Worm (Caenorhabditis elegans): ENCODE measurements around the gene ZK856.14.

ce11 chrV:10252682-10253081 lies 35.9 kb downstream of the ZK856.14 start:
- TF ChIP-seq mab-5 (tag; optimal IDR thresholded peaks at IDR 0.05): no peak
- no peak for TF ChIP-seq aly-2 (tag; optimal IDR thresholded peaks at IDR 0.05)
- no peak for TF ChIP-seq snpc-4 (tag; optimal IDR thresholded peaks at IDR 0.05)
- no peak for TF ChIP-seq ama-1 (optimal IDR thresholded peaks at IDR 0.05)
- no peak for TF ChIP-seq egl-27 (tag; optimal IDR thresholded peaks at IDR 0.05)
- TF ChIP-seq unc-62 (GFP tag; optimal IDR thresholded peaks at IDR 0.05): no peak
- TF ChIP-seq skn-1 (tag; optimal IDR thresholded peaks at IDR 0.05): no peak
- TF ChIP-seq nhr-10 (tag; optimal IDR thresholded peaks at IDR 0.05): no peak
- TF ChIP-seq nhr-23 (tag; optimal IDR thresholded peaks at IDR 0.05): no peak
- no peak for TF ChIP-seq ztf-4 (tag; optimal IDR thresholded peaks at IDR 0.05)
- TF ChIP-seq nhr-237 (tag; optimal IDR thresholded peaks at IDR 0.05): no peak
- no peak for TF ChIP-seq lin-13 (GFP tag; optimal IDR thresholded peaks at IDR 0.05)

Measured in whole organism, L2 larva.